Worm (Caenorhabditis elegans) whole organism, mixed stage, embryonic: ENCODE measurements around the gene bgnt-1.1.

ENCODE experiments used
- M03D4.4 ChIP-seq: sonication (generic microtip); optimal IDR thresholded peaks from 2 replicates; lab custom pipeline; 2017; ENCODE audit warnings: mild to moderate bottlenecking, missing genetic modification characterization, missing compliant biosample characterization
- bed-3 ChIP-seq: fragments of 200-800 bp; sonication (Bioruptor generic); optimal IDR thresholded peaks from 3 replicates; lab custom pipeline; 2018; ENCODE audit warnings: mild to moderate bottlenecking, missing genetic modification characterization, moderate library complexity, missing compliant biosample characterization
- blmp-1 ChIP-seq: fragments of 150-350 bp; optimal IDR thresholded peaks from 2 replicates; lab custom pipeline; 2014; ENCODE audit warnings: missing biosample characterization, missing genetic modification characterization
- ceh-39 ChIP-seq: fragments of 150-350 bp; optimal IDR thresholded peaks from 2 replicates; lab custom pipeline; 2014; ENCODE audit warnings: missing biosample characterization, missing genetic modification characterization
- ceh-43 ChIP-seq: fragments of 200-800 bp; sonication (Bioruptor generic); optimal IDR thresholded peaks from 2 replicates; lab custom pipeline; 2018; ENCODE audit warnings: mild to moderate bottlenecking, missing genetic modification characterization, moderate library complexity, missing compliant biosample characterization
- ceh-83 ChIP-seq: fragments of 200-800 bp; sonication (Bioruptor generic); optimal IDR thresholded peaks from 2 replicates; lab custom pipeline; 2018; ENCODE audit warnings: mild to moderate bottlenecking, missing genetic modification characterization, missing compliant biosample characterization
- ces-1 ChIP-seq: fragments of 150-350 bp; optimal IDR thresholded peaks from 2 replicates; lab custom pipeline; 2014; ENCODE audit warnings: missing biosample characterization, missing genetic modification reagents, missing genetic modification characterization
- cnd-1 ChIP-seq: fragments of 200-800 bp; sonication (Bioruptor generic); optimal IDR thresholded peaks from 2 replicates; lab custom pipeline; 2018; ENCODE audit warnings: mild to moderate bottlenecking, missing genetic modification characterization, missing compliant biosample characterization
- drap-1 ChIP-seq: fragments of 200-800 bp; sonication (Bioruptor generic); optimal IDR thresholded peaks from 3 replicates; lab custom pipeline; 2018; ENCODE audit warnings: mild to moderate bottlenecking, missing genetic modification characterization, missing compliant biosample characterization
- elt-1 ChIP-seq: sonication (generic microtip); optimal IDR thresholded peaks from 2 replicates; lab custom pipeline; 2017; ENCODE audit warnings: missing genetic modification characterization, mild to moderate bottlenecking, missing compliant biosample characterization, antibody characterized with exemption, moderate library complexity, borderline replicate concordance; ENCODE audit not compliant: insufficient read depth
- elt-3 ChIP-seq: fragments of 150-350 bp; optimal IDR thresholded peaks from 2 replicates; lab custom pipeline; 2014; ENCODE audit warnings: missing biosample characterization, missing genetic modification characterization
- flh-1 ChIP-seq: fragments of 200-800 bp; sonication (Bioruptor generic); optimal IDR thresholded peaks from 2 replicates; lab custom pipeline; 2018; ENCODE audit warnings: mild to moderate bottlenecking, missing genetic modification characterization, moderate library complexity, missing compliant biosample characterization
- ham-2 ChIP-seq: fragments of 200-800 bp; sonication (Bioruptor generic); optimal IDR thresholded peaks from 2 replicates; lab custom pipeline; 2018; ENCODE audit warnings: mild to moderate bottlenecking, missing genetic modification characterization, missing compliant biosample characterization
- hlh-1 ChIP-seq: fragments of 150-350 bp; optimal IDR thresholded peaks from 2 replicates; lab custom pipeline; 2014; ENCODE audit warnings: missing biosample characterization, missing genetic modification reagents, missing genetic modification characterization
- lin-13 ChIP-seq: fragments of 150-350 bp; optimal IDR thresholded peaks from 2 replicates; lab custom pipeline; 2014; ENCODE audit warnings: missing biosample characterization, missing genetic modification characterization
- lsy-2 ChIP-seq: fragments of 150-350 bp; optimal IDR thresholded peaks from 2 replicates; lab custom pipeline; 2014; ENCODE audit warnings: missing biosample characterization, missing genetic modification characterization
- mab-5 ChIP-seq: fragments of 150-350 bp; optimal IDR thresholded peaks from 2 replicates; lab custom pipeline; 2014; ENCODE audit warnings: missing biosample characterization, missing genetic modification characterization
- mep-1 ChIP-seq: fragments of 150-350 bp; optimal IDR thresholded peaks from 2 replicates; lab custom pipeline; 2017; ENCODE audit warnings: missing biosample characterization, missing genetic modification reagents, missing genetic modification characterization, inconsistent platforms
- mls-2 ChIP-seq: sonication (generic microtip); optimal IDR thresholded peaks from 2 replicates; lab custom pipeline; 2016; ENCODE audit warnings: mild to moderate bottlenecking, missing genetic modification characterization, moderate library complexity, missing compliant biosample characterization
- nhr-12 ChIP-seq: fragments of 150-350 bp; optimal IDR thresholded peaks from 2 replicates; lab custom pipeline; 2014; ENCODE audit warnings: missing biosample characterization, missing genetic modification characterization
- nhr-2 ChIP-seq: fragments of 150-350 bp; optimal IDR thresholded peaks from 2 replicates; lab custom pipeline; 2014; ENCODE audit warnings: missing biosample characterization, missing genetic modification characterization
- nhr-237 ChIP-seq: fragments of 150-350 bp; optimal IDR thresholded peaks from 2 replicates; lab custom pipeline; 2014; ENCODE audit warnings: missing biosample characterization, missing genetic modification characterization
- nhr-28 ChIP-seq: fragments of 150-350 bp; optimal IDR thresholded peaks from 2 replicates; lab custom pipeline; 2014; ENCODE audit warnings: missing biosample characterization, missing genetic modification characterization
- nhr-76 ChIP-seq: sonication (generic microtip); optimal IDR thresholded peaks from 2 replicates; lab custom pipeline; 2017; ENCODE audit warnings: missing biosample characterization, missing genetic modification characterization
- pha-4 ChIP-seq: fragments of 150-350 bp; optimal IDR thresholded peaks from 2 replicates; lab custom pipeline; 2018; ENCODE audit warnings: missing biosample characterization, missing genetic modification reagents, missing genetic modification characterization
- sem-2 ChIP-seq: fragments of 200-800 bp; sonication (Bioruptor generic); optimal IDR thresholded peaks from 2 replicates; lab custom pipeline; 2018; ENCODE audit warnings: mild to moderate bottlenecking, missing genetic modification characterization, missing compliant biosample characterization
- snpc-4 ChIP-seq: fragments of 150-350 bp; optimal IDR thresholded peaks from 2 replicates; lab custom pipeline; 2014; ENCODE audit warnings: missing biosample characterization, missing genetic modification characterization
- sptf-1 ChIP-seq: sonication (generic microtip); optimal IDR thresholded peaks from 2 replicates; lab custom pipeline; 2017; ENCODE audit warnings: mild to moderate bottlenecking, missing genetic modification characterization, moderate library complexity, missing compliant biosample characterization
- tbx-8 ChIP-seq: fragments of 200-800 bp; sonication (Bioruptor generic); optimal IDR thresholded peaks from 2 replicates; lab custom pipeline; 2018; ENCODE audit warnings: mild to moderate bottlenecking, missing genetic modification characterization, moderate library complexity, missing compliant biosample characterization
- unc-39 ChIP-seq: fragments of 150-350 bp; optimal IDR thresholded peaks from 2 replicates; lab custom pipeline; 2014; ENCODE audit warnings: missing biosample characterization, missing genetic modification characterization
- unc-62 ChIP-seq: fragments of 150-350 bp; optimal IDR thresholded peaks from 2 replicates; lab custom pipeline; 2014; ENCODE audit warnings: missing biosample characterization, missing genetic modification reagents, missing genetic modification characterization
- zip-8 ChIP-seq: fragments of 150-350 bp; optimal IDR thresholded peaks from 2 replicates; lab custom pipeline; 2014; ENCODE audit warnings: missing biosample characterization, missing genetic modification characterization
- ztf-11 ChIP-seq: fragments of 150-350 bp; optimal IDR thresholded peaks from 2 replicates; lab custom pipeline; 2014; ENCODE audit warnings: missing biosample characterization, missing genetic modification characterization

The bgnt-1.1 gene

ce11 chrIV:10472478-10472877 is at the start of gene bgnt-1.1:
TSS of gene bgnt-1.1 (plus strand) at chrIV:10472778.
- TF ChIP-seq nhr-2 (tag; lab: Kevin White, UChicago): no peak
- TF ChIP-seq flh-1: no peak
- no peak for TF ChIP-seq lsy-2 (tag; lab: Kevin White, UChicago)
- TF ChIP-seq mep-1 (tag; lab: Kevin White, UChicago): no peak
- TF ChIP-seq cnd-1 (tag; lab: Kevin White, UChicago): no peak
- no peak for TF ChIP-seq unc-39
- no peak for TF ChIP-seq M03D4.4 (tag; lab: Kevin White, UChicago)
- no peak for TF ChIP-seq unc-62 (GFP tag; lab: Kevin White, UChicago)
- no peak for TF ChIP-seq elt-1 (tag; lab: Kevin White, UChicago)

- no peak for TF ChIP-seq ceh-83
- no peak for TF ChIP-seq ceh-39 (tag; lab: Kevin White, UChicago)
- no peak for TF ChIP-seq zip-8 (tag; lab: Kevin White, UChicago)
- TF ChIP-seq ztf-11: no peak
- TF ChIP-seq, all 35 proteins: peak for 0
Measured at ce11 chrIV:10424535-10424934, 48.0 kb upstream of the bgnt-1.1 start, which contains the start of gene F13B12.1. TSS of gene F13B12.1 (minus strand) at chrIV:10424635.

- no peak for TF ChIP-seq nhr-2 (tag; lab: Kevin White, UChicago)
- no peak for TF ChIP-seq sptf-1 (tag; lab: Kevin White, UChicago)
- TF ChIP-seq ztf-11: no peak
- peak; percentile 27 for TF ChIP-seq lsy-2 (tag; lab: Kevin White, UChicago)
- TF ChIP-seq hlh-1: no peak
- TF ChIP-seq ceh-83: no peak
Measured at ce11 chrIV:10425129-10425528, 47.4 kb upstream of the bgnt-1.1 start.

- TF ChIP-seq bed-3: no peak
- TF ChIP-seq M03D4.4 (tag; lab: Kevin White, UChicago): no peak
- no peak for TF ChIP-seq unc-39
- no peak for TF ChIP-seq cnd-1 (tag; lab: Kevin White, UChicago)
- TF ChIP-seq nhr-12 (tag; lab: Kevin White, UChicago): no peak
- no peak for TF ChIP-seq nhr-237 (tag; lab: Kevin White, UChicago)
- no peak for TF ChIP-seq pha-4 (tag; lab: Kevin White, UChicago)
- TF ChIP-seq drap-1 (GFP tag; lab: Kevin White, UChicago): no peak
- TF ChIP-seq ces-1: no peak
- no peak for TF ChIP-seq mls-2 (tag; lab: Kevin White, UChicago)
- TF ChIP-seq zip-8 (tag; lab: Kevin White, UChicago): no peak
- TF ChIP-seq nhr-28 (tag; lab: Kevin White, UChicago): no peak
- TF ChIP-seq elt-3 (tag; lab: Kevin White, UChicago): no peak
- no peak for TF ChIP-seq sptf-1 (tag; lab: Kevin White, UChicago)
- TF ChIP-seq mab-5 (tag; lab: Kevin White, UChicago): no peak
- no peak for TF ChIP-seq tbx-8 (GFP tag; lab: Kevin White, UChicago)
- no peak for TF ChIP-seq blmp-1 (tag; lab: Kevin White, UChicago)
- TF ChIP-seq lin-13 (tag; lab: Kevin White, UChicago): no peak
- TF ChIP-seq sem-2 (GFP tag; lab: Kevin White, UChicago): no peak
Measured at ce11 chrIV:10429129-10429528, 43.4 kb upstream of the bgnt-1.1 start, which contains the start of gene F13B12.2. TSS of gene F13B12.2 (minus strand) at chrIV:10429130.

- TF ChIP-seq ham-2 (GFP tag; lab: Kevin White, UChicago) (no peak), nhr-76 (tag; lab: Kevin White, UChicago) (no peak), ceh-83 (no peak), drap-1 (GFP tag; lab: Kevin White, UChicago) (no peak), ces-1 (no peak), unc-39 (no peak), sem-2 (GFP tag; lab: Kevin White, UChicago) (no peak), nhr-12 (tag; lab: Kevin White, UChicago) (no peak), mab-5 (tag; lab: Kevin White, UChicago) (no peak), elt-3 (tag; lab: Kevin White, UChicago) (no peak), M03D4.4 (tag; lab: Kevin White, UChicago) (no peak), pha-4 (tag; lab: Kevin White, UChicago) (no peak), nhr-2 (tag; lab: Kevin White, UChicago) (no peak), snpc-4 (no peak), cnd-1 (tag; lab: Kevin White, UChicago) (no peak), flh-1 (no peak), ceh-43 (GFP tag; lab: Kevin White, UChicago) (no peak), blmp-1 (tag; lab: Kevin White, UChicago) (no peak)
- TF ChIP-seq, all 35 proteins: peak for 0
Measured at ce11 chrIV:10430507-10430906, 42.1 kb upstream of the bgnt-1.1 start.
